Fruit fly (Drosophila melanogaster) whole organism: ENCODE data around the gene mew.

ENCODE experiments used
- pan ChIP-seq: fragments of >200 bp; optimal IDR thresholded peaks from 2 replicates; lab custom pipeline; 2017
- psq ChIP-seq: fragments of >200 bp; optimal IDR thresholded peaks from 2 replicates; lab custom pipeline; 2017

DNA sequence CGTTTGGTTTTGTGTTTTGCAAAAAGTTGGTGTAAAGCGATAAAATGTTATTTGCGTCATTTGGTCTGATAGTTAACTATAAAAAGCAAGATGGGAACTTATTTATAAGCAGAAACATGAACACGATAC, 45.1 kb upstream of the mew start, which contains the start of gene IP3K2:
- TF ChIP-seq psq (lab: Kevin White, UChicago) (no peak), pan (no peak)
